Fruit fly (Drosophila melanogaster): ENCODE results near the gene Tango10.

Gene Tango10

DNA sequence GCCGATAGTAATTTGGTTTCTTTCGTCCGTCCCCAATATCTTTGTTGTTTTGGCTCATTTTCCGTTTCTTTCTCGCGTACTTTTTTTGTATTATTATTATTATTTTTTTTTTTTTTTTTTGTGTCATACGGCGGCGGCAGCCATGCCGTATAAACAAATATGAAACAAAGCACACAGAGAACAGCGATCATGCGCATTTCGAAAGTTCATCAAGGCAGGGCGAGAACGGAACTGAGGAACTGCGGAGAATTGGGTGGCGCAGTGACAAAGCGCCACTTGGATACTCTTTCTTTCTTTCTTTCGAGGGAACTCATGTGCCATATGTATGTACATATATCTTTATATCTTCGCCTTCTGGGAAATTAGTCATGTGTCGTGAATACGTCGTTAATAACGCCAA, 35.6 kb upstream of the Tango10 start (continued):
- TF ChIP-seq inv (GFP tag; IDR thresholded peaks at IDR 0.05; ENCODE audit: partially characterized antibody): no peak
- TF ChIP-seq CG17359 (tag; optimal IDR thresholded peaks at IDR 0.05): peak; percentile 29
- TF ChIP-seq CG1603 (tag; optimal IDR thresholded peaks at IDR 0.05): peak; percentile 22
- TF ChIP-seq aop (GFP tag; IDR thresholded peaks at IDR 0.05): 0 out of 2 replicates have a peak, but pooled peaks have one; percentile 42
- peak; percentile 68 for TF ChIP-seq nom (GFP tag; optimal IDR thresholded peaks at IDR 0.05)
- peak; percentile 17 for TF ChIP-seq BtbVII (GFP tag; optimal IDR thresholded peaks at IDR 0.05)
- TF ChIP-seq Doc3 (GFP tag; IDR thresholded peaks at IDR 0.05; ENCODE audit: partially characterized antibody): no peak
- 0 out of 3 replicates have a peak, but pooled peaks have one; percentile 22 for TF ChIP-seq dysf (GFP tag; IDR thresholded peaks at IDR 0.05)
- peak; percentile 14 for TF ChIP-seq CG2678 (tag; optimal IDR thresholded peaks at IDR 0.05)
- no peak for TF ChIP-seq cg (GFP tag; optimal IDR thresholded peaks at IDR 0.05)
- no peak for TF ChIP-seq CG7928 (GFP tag; optimal IDR thresholded peaks at IDR 0.05)
- 0 out of 2 replicates have a peak, but pooled peaks have one; percentile 28 for TF ChIP-seq CG9932 (GFP tag; IDR thresholded peaks at IDR 0.05)
- TF ChIP-seq CG12769 (tag; optimal IDR thresholded peaks at IDR 0.05): peak; percentile 8
- no peak for TF ChIP-seq klu (GFP tag; IDR thresholded peaks at IDR 0.05)
- no peak for TF ChIP-seq exex (tag; optimal IDR thresholded peaks at IDR 0.05)
- no peak for TF ChIP-seq CG6689 (GFP tag; IDR thresholded peaks at IDR 0.05)
- no peak for TF ChIP-seq CG13123 (GFP tag; optimal IDR thresholded peaks at IDR 0.05)
- TF ChIP-seq CG7987 (GFP tag; optimal IDR thresholded peaks at IDR 0.05): peak; percentile 21
- no peak for TF ChIP-seq salm (tag; optimal IDR thresholded peaks at IDR 0.05)
- TF ChIP-seq Ravus (GFP tag; IDR thresholded peaks at IDR 0.05): no peak
- TF ChIP-seq jing (GFP tag; optimal IDR thresholded peaks at IDR 0.05): no peak
- no peak for TF ChIP-seq CG14860 (GFP tag; IDR thresholded peaks at IDR 0.05; ENCODE audit: partially characterized antibody)
- TF ChIP-seq CG12391 (tag; optimal IDR thresholded peaks at IDR 0.05): no peak
- peak; percentile 54 for TF ChIP-seq sens (GFP tag)
- no peak for TF ChIP-seq CG8388 (GFP tag; optimal IDR thresholded peaks at IDR 0.05)
- TF ChIP-seq chinmo (GFP tag; IDR thresholded peaks at IDR 0.05; ENCODE audit: partially characterized antibody): 0 out of 4 replicates have a peak, but pooled peaks have one; percentile 9
- peak; percentile 10 for TF ChIP-seq gem (tag; optimal IDR thresholded peaks at IDR 0.05)
- peak; percentile 3 for TF ChIP-seq grau (tag; optimal IDR thresholded peaks at IDR 0.05)
- no peak for TF ChIP-seq CG30431 (GFP tag; optimal IDR thresholded peaks at IDR 0.05)
- TF ChIP-seq CG2120 (GFP tag; optimal IDR thresholded peaks at IDR 0.05): peak; percentile 13
- TF ChIP-seq lbe (GFP tag; optimal IDR thresholded peaks at IDR 0.05): peak; percentile 31
- no peak for TF ChIP-seq vvl (GFP tag; IDR thresholded peaks at IDR 0.05)
- TF ChIP-seq fd64A (GFP tag; optimal IDR thresholded peaks at IDR 0.05): no peak
- peak in 1 of 2 experiments; percentile 6 for TF ChIP-seq bsh (GFP tag; optimal IDR thresholded peaks at IDR 0.05)
- 0 out of 2 replicates have a peak, but pooled peaks have one; percentile 13 for TF ChIP-seq sob (GFP tag; IDR thresholded peaks at IDR 0.05)

DNA sequence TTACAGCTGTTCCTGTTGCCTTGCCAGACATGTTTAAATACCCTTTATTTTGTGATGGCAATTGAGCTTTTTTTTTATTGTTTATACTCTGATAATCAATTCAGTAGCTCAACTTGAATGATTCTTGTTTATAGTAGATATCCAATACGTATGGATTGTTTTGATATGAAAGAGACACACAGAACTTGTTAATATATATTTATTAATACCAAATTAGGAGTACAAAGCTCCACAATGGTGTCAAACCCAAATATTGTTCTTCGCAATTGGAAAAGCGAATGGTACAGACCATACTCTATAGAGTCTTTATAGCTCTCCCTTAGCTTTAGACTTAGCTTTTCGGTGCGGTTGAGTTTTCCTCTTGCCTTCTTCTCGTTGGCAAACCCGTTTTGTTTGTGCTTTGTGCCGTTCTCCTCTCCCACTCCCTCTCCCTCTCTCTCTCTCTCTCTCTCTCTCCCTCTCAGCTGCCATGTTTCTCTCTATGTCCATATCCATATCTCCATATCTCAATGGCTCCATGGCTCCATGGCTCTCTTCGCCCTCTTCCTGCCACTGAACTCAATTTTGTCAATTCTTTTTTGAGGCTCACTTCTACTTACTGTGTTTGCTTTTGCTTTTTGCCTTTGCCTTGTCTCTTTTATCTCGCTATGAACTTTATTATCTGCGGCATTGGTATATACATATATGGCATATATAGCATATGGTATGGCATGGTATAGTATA, 34.0 kb upstream of the Tango10 start:
- no peak for TF ChIP-seq CG2889 (GFP tag; IDR thresholded peaks at IDR 0.05)
- TF ChIP-seq CG6813 (GFP tag; optimal IDR thresholded peaks at IDR 0.05): peak; percentile 69
- no peak for TF ChIP-seq gsb-n (tag; optimal IDR thresholded peaks at IDR 0.05)
- no peak for TF ChIP-seq MBD-R2 (GFP tag; IDR thresholded peaks at IDR 0.05)
- TF ChIP-seq tap (tag; optimal IDR thresholded peaks at IDR 0.05): peak; percentile 34
- no peak for TF ChIP-seq CG2116 (GFP tag; optimal IDR thresholded peaks at IDR 0.05)
- peak; percentile 38; the same call in 1 of the 2 replicates for TF ChIP-seq chm (GFP tag; IDR thresholded peaks at IDR 0.05)
- no peak for TF ChIP-seq CG11504 (tag; optimal IDR thresholded peaks at IDR 0.05)
- TF ChIP-seq sqz (GFP tag; optimal IDR thresholded peaks at IDR 0.05): peak; percentile 86
- peak; percentile 44 for TF ChIP-seq CG17359 (tag; optimal IDR thresholded peaks at IDR 0.05)
- no peak for TF ChIP-seq CG3995 (GFP tag; optimal IDR thresholded peaks at IDR 0.05)
- TF ChIP-seq peb (GFP tag; IDR thresholded peaks at IDR 0.05): no peak
- TF ChIP-seq CrebB (tag; optimal IDR thresholded peaks at IDR 0.05): peak; percentile 72
- peak; percentile 33 for TF ChIP-seq CG11398 (GFP tag; optimal IDR thresholded peaks at IDR 0.05)
- TF ChIP-seq Lim3 (GFP tag; IDR thresholded peaks at IDR 0.05): no peak
- no peak; the same call in 2 of the 3 replicates for TF ChIP-seq dysf (GFP tag; IDR thresholded peaks at IDR 0.05)
- no peak for TF ChIP-seq CG11085 (GFP tag; IDR thresholded peaks at IDR 0.05)
